Fruit fly (Drosophila melanogaster): ENCODE measurements around the gene CG8188.

DNA sequence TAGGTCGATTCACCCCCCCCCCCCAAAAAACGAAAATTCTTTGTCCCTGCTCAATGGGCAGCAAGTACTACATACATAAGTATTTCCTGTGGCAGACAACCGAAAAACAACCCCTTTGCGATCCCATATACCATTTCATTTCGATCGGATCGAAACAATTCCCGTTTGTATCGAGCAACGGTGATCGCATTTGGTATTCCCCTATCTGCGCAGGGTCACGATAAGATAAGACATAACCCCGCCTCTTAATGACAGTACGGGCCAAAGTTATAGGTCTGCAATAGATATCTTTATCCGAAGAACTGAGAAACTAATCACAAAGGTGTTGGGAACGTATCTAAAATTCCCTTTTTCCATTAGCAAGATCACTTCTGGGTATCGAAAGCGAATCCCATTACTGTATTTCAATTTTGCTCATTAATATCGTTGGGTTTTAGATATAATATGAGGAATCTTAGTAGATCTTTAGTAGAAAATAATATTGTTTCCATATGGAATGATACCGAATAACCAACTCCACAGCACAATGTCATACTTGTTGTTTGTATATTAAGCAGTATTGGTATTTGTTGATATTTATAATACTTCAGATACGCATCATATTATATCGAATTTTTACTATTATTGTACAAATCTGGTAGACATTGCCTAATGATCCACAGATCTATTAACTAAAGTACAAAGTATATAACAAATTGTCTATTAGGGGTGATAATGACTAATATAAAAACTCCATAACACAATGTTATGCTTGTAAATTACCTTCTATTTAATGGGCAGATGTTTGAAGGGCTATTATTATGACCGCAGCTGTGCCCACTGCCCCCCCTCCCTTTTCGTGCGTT lies 38.4 kb upstream of the CG8188 start:
- TF ChIP-seq psq (optimal IDR thresholded peaks at IDR 0.05), result no peak
- TF ChIP-seq pan (optimal IDR thresholded peaks at IDR 0.05), result no peak
- no peak for TF ChIP-seq usp (GFP tag; optimal IDR thresholded peaks at IDR 0.05)
